Worm (Caenorhabditis elegans) whole organism, midembryonic: ENCODE measurements around the gene F56C4.2.

Experiments used
- T22C8.4 ChIP-seq: fragments of 200-800 bp; sonication (Bioruptor generic); IDR thresholded peaks from 2 replicates; pipeline ENCODE4 v1.3.6; 2022; ENCODE audit warnings: missing genetic modification characterization, missing compliant biosample characterization
- cog-1 ChIP-seq: sonication (generic microtip); optimal IDR thresholded peaks from 2 replicates; lab custom pipeline; 2016; ENCODE audit warnings: missing genetic modification characterization, missing compliant biosample characterization
- flt-1 ChIP-seq: fragments of 200-800 bp; sonication (Bioruptor generic); IDR thresholded peaks from 2 replicates; pipeline ENCODE4 v1.3.6; 2022; ENCODE audit warnings: missing genetic modification characterization, missing compliant biosample characterization
- klf-2 ChIP-seq: fragments of 200-800 bp; sonication (Bioruptor generic); conservative IDR thresholded peaks from 2 replicates; pipeline ENCODE4 v1.3.6; 2022; ENCODE audit warnings: missing genetic modification reagents, missing genetic modification characterization, missing compliant biosample characterization
- med-1 ChIP-seq: sonication (generic microtip); optimal IDR thresholded peaks from 2 replicates; lab custom pipeline; 2017; ENCODE audit warnings: missing genetic modification characterization, mild to moderate bottlenecking, missing compliant biosample characterization, antibody characterized with exemption, missing genetic modification reagents; ENCODE audit not compliant: insufficient read depth
- ref-1 ChIP-seq: fragments of 200-800 bp; sonication (Bioruptor generic); conservative IDR thresholded peaks from 2 replicates; pipeline ENCODE4 v1.3.6; 2022; ENCODE audit warnings: missing genetic modification reagents, missing genetic modification characterization, missing compliant biosample characterization
- tab-1 ChIP-seq: fragments of 200-800 bp; sonication (Bioruptor generic); IDR thresholded peaks from 2 replicates; pipeline ENCODE4 v1.3.6; 2022; ENCODE audit warnings: missing genetic modification characterization, missing compliant biosample characterization
- ztf-23 ChIP-seq: fragments of 200-800 bp; sonication (Bioruptor generic); IDR thresholded peaks from 2 replicates; pipeline ENCODE4 v1.3.6; 2022; ENCODE audit warnings: missing genetic modification reagents, missing genetic modification characterization, missing compliant biosample characterization
- ztf-29 ChIP-seq: fragments of 200-800 bp; sonication (Bioruptor generic); IDR thresholded peaks from 2 replicates; pipeline ENCODE4 v1.3.6; 2022; ENCODE audit warnings: missing genetic modification reagents, missing genetic modification characterization, missing compliant biosample characterization

The F56C4.2 gene

DNA sequence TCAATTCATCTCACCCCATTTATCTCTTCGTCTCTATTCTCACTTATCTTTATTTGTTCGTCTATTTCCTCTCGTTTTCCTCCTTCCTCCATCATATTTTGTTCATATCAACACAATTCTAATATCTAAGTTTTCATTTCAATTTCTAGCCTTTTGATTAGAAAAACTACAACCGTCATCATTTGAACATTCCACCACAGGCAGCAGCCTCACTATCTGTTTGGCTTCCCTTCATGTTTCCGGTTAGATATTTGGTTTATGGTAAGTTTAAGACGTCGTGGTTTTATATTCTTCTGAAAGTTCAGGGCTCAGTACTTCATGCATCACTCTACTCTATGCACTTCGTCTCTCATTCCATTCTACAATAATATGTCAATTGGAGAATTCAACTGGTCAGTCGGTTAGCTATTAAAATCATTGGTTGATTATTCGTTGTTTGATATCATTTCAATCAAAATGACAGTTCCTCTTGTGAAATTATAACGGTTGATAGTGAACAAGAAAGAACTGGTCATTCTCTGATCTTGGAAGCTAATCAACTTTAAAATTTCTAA is 17.8 kb downstream of the F56C4.2 start, which contains the start of gene K08C7.1:
Gene K08C7.1, plus strand, starts transcription at position 43 of the 554 bp plus-strand sequence.
- no peak for TF ChIP-seq cog-1 (tag; lab: Kevin White, UChicago)
- TF ChIP-seq med-1: no peak
- no peak for TF ChIP-seq flt-1 (GFP tag; lab: Robert Waterston, UW)
- TF ChIP-seq ztf-23 (GFP tag; lab: Robert Waterston, UW): no peak
- TF ChIP-seq T22C8.4: no peak
- TF ChIP-seq tab-1: no peak
- no peak for TF ChIP-seq ztf-29 (GFP tag; lab: Robert Waterston, UW)
- no peak for TF ChIP-seq ref-1
- TF ChIP-seq klf-2: no peak

DNA sequence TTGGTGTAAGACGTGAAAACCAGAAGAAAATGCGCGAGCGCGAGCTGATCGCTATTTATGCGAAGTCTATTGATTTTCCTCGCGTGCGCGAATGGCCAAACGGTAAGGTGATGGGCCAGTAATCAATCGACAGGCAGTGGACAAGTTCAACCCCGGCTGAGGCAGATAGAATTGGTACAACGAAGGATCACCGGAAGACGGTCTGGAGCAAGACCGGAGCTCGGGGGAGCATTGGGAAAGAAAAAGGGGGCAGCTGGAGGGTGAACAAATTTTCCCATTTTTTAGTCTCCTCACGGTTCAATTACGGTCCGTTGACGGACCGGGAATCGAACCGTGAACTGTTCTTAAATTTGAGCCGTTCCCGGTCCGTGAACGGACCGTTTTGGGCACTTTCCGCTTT is 19.3 kb downstream of the F56C4.2 start:
- peak; percentile 60; the same call in 1 of the 2 replicates for TF ChIP-seq ztf-23 (GFP tag; lab: Robert Waterston, UW)
- TF ChIP-seq ztf-29 (GFP tag; lab: Robert Waterston, UW): 0 out of 2 replicates have a peak, but pooled peaks have one; percentile 16
- peak; percentile 77 for TF ChIP-seq tab-1

DNA sequence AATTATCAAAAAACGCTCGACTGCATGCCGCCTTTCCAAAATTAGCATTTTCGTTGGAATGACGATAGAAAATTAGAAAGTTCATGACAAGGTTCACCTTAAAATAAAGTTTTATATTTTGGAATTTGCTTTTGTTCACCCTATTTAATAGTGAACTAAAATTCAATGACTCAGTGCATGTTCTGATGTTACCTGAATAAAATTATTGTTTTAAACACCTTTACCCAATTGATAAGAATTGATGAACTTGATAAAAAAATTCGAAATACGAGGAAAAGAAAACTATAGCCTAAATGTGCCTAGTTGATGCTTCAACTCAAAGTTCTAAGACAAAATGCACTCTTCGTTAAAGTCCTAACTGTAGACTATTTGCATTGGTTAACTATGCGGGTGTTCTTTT is 22.0 kb downstream of the F56C4.2 start:
- TF ChIP-seq T22C8.4: no peak

DNA sequence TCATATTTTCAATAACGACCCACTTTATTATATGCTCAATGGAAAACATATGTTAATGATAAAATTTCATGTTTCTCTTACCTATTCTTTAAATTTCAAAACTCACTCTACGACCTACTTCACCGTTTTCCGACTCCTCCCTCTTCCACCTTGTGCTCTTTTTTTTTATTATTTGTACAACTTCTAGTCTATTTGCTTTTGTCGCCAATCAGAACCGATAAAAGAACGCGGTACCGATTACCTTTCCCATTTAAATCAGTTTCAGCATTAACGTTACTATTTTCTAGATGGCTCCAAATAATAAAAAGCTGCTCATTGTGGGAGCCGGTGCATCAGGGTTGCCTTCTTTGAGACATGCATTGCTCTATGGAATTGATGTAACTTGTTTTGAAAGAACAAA is 22.7 kb downstream of the F56C4.2 start, which contains the start of gene fmo-1:
Gene fmo-1, plus strand, starts transcription at position 98 of the 400 bp plus-strand sequence.
- no peak for TF ChIP-seq cog-1 (tag; lab: Kevin White, UChicago)
- no peak for TF ChIP-seq ztf-29 (GFP tag; lab: Robert Waterston, UW)
- no peak for TF ChIP-seq T22C8.4
- no peak for TF ChIP-seq ztf-23 (GFP tag; lab: Robert Waterston, UW)
- TF ChIP-seq ref-1: no peak
- TF ChIP-seq flt-1 (GFP tag; lab: Robert Waterston, UW): no peak
- no peak for TF ChIP-seq klf-2
- TF ChIP-seq med-1: no peak
- no peak for TF ChIP-seq tab-1

DNA sequence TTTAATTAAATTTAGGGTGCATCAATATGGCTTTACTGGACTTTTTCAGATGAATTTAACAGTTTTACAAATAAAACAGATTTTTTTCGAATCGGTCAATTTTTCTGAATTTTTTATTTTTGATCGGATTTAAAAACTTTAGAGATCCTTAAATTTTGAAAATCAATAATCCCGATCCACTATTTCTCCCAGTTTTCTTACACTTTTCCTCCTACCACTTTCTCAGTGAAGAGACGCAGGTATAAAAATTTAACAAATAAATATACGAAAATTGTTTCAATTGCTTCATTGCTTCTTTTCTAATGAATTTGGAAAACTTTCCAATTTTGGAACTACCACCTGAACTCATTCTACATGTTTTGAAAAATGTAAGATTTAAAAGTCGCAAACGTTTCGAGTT is 25.1 kb downstream of the F56C4.2 start, which contains the start of gene K08C7.7:
Gene K08C7.7, plus strand, starts transcription at position 301 of the 400 bp plus-strand sequence.
- no peak for TF ChIP-seq tab-1
- no peak for TF ChIP-seq ztf-29 (GFP tag; lab: Robert Waterston, UW)
- no peak for TF ChIP-seq ztf-23 (GFP tag; lab: Robert Waterston, UW)
- TF ChIP-seq T22C8.4: no peak
- no peak for TF ChIP-seq cog-1 (tag; lab: Kevin White, UChicago)
- TF ChIP-seq ref-1: no peak
- TF ChIP-seq flt-1 (GFP tag; lab: Robert Waterston, UW): no peak
- TF ChIP-seq klf-2: no peak
- TF ChIP-seq med-1: no peak

DNA sequence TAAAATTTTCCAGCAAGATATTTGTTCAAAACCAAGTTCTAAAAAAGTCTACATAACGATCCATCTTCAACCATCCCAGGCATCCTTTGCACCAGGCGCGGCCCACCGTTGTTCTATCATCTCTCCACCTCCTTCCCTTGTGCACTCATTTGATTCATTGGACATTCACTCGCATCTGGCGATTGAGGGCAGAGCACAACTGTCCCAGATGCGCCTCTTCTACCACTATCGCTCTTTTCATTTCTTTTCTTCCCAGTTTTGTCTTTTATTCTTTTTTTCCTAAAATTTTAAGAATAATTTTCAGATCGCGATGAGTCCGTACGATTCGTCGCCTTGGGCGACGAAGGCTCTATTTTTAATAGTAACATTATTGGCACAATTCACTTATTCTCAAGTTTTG is 27.4 kb downstream of the F56C4.2 start, which contains the start of gene epi-1:
Gene epi-1, plus strand, starts transcription at position 301 of the 400 bp plus-strand sequence.
- no peak for TF ChIP-seq flt-1 (GFP tag; lab: Robert Waterston, UW)
- TF ChIP-seq med-1: no peak
- no peak for TF ChIP-seq ztf-23 (GFP tag; lab: Robert Waterston, UW)
- no peak for TF ChIP-seq tab-1
- no peak for TF ChIP-seq ztf-29 (GFP tag; lab: Robert Waterston, UW)
- TF ChIP-seq klf-2: no peak
- TF ChIP-seq cog-1 (tag; lab: Kevin White, UChicago): no peak
- TF ChIP-seq ref-1: no peak
- TF ChIP-seq T22C8.4: no peak

DNA sequence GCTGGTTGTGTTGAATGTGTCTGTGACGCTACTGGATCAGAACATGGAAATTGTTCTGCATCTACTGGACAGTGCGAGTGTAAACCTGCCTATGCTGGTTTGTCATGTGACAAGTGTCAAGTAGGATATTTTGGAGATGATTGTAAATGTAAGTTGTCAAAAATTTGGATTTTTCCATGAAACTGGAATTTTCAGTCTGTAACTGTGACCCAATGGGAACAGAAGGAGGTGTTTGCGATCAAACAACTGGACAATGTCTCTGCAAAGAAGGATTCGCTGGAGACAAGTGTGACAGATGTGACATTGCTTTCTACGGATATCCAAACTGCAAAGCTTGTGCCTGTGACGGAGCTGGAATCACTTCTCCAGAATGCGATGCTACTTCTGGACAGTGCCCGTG is 29.5 kb downstream of the F56C4.2 start:
- TF ChIP-seq med-1 (no peak), ztf-29 (GFP tag; lab: Robert Waterston, UW) (no peak), ztf-23 (GFP tag; lab: Robert Waterston, UW) (no peak), flt-1 (GFP tag; lab: Robert Waterston, UW) (no peak), T22C8.4 (no peak), klf-2 (no peak), ref-1 (no peak), cog-1 (tag; lab: Kevin White, UChicago) (no peak)

DNA sequence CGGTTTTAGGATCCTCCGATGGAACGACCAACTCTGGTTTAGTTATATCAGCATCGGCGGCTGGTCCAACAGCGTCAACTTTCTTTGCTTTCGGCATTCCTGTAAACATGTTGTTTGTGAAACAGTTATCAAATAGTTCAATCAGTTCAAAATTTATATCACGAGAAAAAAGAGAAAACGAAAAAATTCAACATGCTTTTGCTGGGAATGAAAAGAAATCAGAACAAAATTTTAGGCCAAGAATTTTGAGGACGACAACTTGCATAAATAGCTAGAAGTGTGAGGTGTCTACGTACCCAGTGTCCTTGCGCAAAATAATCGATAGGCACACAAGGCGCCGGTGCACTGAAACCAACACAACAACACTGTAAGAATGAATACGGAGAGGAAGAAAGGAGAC is 41.3 kb downstream of the F56C4.2 start, which contains the start of gene K08C7.4:
Gene K08C7.4, minus strand, starts transcription at position 101 of the 400 bp plus-strand sequence.
- no peak for TF ChIP-seq klf-2
- no peak for TF ChIP-seq T22C8.4
- TF ChIP-seq tab-1: no peak
- no peak for TF ChIP-seq flt-1 (GFP tag; lab: Robert Waterston, UW)
- no peak for TF ChIP-seq ztf-23 (GFP tag; lab: Robert Waterston, UW)
- TF ChIP-seq med-1: no peak
- no peak for TF ChIP-seq ref-1
- TF ChIP-seq ztf-29 (GFP tag; lab: Robert Waterston, UW): no peak

DNA sequence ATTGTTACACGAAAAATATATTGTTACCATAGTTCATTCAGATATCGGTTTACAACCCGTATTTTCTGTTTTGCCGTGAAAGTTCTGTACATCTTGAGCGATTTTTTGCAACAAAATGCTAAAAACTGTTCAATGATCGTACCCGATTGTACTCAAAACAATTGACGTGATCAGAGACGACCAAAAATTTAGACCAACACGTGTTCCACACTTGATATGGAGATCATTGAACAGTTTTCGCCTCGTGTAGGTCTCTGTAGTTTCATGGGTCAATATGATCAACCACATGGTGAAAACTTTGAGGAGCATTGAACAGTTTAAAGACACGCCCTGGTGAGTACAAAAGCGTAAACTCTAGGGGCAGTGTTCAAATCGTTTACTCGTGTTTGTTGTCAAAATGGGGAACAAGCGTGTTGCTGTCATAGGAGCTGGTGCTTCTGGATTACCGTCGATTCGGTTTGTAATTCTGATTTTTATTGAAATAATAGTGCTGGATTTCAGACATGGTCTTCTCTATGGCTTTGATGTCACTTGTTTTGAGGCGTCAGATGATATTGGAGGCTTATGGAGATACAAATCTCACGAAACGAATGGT is 43.2 kb downstream of the F56C4.2 start, which contains the start of gene fmo-2:
Gene fmo-2, plus strand, starts transcription at position 370 of the 595 bp plus-strand sequence.
- TF ChIP-seq T22C8.4 (no peak), tab-1 (no peak), klf-2 (no peak), flt-1 (GFP tag; lab: Robert Waterston, UW) (no peak), cog-1 (tag; lab: Kevin White, UChicago) (no peak), ztf-29 (GFP tag; lab: Robert Waterston, UW) (no peak), med-1 (no peak), ref-1 (no peak), ztf-23 (GFP tag; lab: Robert Waterston, UW) (no peak)

DNA sequence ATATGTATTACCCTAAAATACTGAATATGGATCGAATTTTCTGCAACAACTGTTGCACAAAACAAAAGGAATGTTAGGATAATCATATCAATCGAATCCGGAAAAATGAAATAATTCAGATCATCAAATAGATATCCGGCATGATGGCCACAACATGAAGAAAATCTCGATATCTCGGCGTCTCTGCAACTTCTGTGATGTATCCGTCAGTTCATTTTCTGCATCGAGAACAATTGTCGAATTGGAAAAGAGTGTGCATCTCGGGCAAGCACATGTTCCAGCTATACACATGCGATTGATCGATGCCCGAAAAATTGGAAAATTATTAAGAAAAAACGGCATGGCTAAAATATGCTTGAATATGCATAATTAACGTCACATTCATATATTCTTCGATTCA is 46.7 kb downstream of the F56C4.2 start, which contains the start of the genes K08C7.6 and R102.1:
Gene K08C7.6, minus strand, starts transcription at position 101 of the 400 bp plus-strand sequence.
Gene R102.1, plus strand, starts transcription at position 291 of the 400 bp plus-strand sequence.
- no peak for TF ChIP-seq cog-1 (tag; lab: Kevin White, UChicago)
- TF ChIP-seq ztf-23 (GFP tag; lab: Robert Waterston, UW): no peak
- no peak for TF ChIP-seq med-1
- no peak for TF ChIP-seq T22C8.4
- TF ChIP-seq ref-1: no peak
- TF ChIP-seq klf-2: no peak
- no peak for TF ChIP-seq tab-1
- no peak for TF ChIP-seq ztf-29 (GFP tag; lab: Robert Waterston, UW)
- TF ChIP-seq flt-1 (GFP tag; lab: Robert Waterston, UW): no peak
